Worm (Caenorhabditis elegans): ENCODE results near the gene T22C8.6.

Gene T22C8.6

DNA sequence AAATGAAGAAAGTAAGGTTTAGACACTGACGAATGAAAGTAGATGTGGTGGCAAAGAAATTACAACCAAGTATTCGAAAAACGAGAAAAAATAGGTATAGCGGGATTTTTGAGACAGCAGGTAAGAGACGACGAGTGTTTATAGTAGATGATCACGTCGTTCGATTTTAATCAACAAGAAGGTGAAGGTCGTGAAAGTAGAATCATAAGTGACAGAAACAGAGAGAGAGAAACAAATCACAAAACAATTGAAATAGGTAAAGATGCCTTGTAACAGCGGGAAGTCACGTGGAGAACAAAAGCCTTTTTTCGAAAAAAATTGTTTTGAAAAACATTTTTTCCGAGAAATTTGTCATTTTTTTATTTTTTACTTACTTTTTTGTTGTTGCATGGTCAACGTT, at the start of gene T22C8.6:
Gene T22C8.6, minus strand, starts transcription at position 194 of the 400 bp plus-strand sequence.
- TF ChIP-seq ztf-29 (GFP tag; IDR thresholded peaks at IDR 0.05) (no peak), flt-1 (GFP tag; IDR thresholded peaks at IDR 0.05) (no peak), ztf-23 (GFP tag; IDR thresholded peaks at IDR 0.05) (no peak), T22C8.4 (GFP tag; IDR thresholded peaks at IDR 0.05) (no peak), tab-1 (GFP tag; IDR thresholded peaks at IDR 0.05) (no peak), med-1 (GFP tag; optimal IDR thresholded peaks at IDR 0.05; ENCODE audit: insufficient read depth) (no peak), klf-2 (GFP tag; conservative IDR thresholded peaks at IDR 0.05) (no peak), ref-1 (GFP tag; conservative IDR thresholded peaks at IDR 0.05) (no peak), cog-1 (tag; optimal IDR thresholded peaks at IDR 0.05) (no peak)

DNA sequence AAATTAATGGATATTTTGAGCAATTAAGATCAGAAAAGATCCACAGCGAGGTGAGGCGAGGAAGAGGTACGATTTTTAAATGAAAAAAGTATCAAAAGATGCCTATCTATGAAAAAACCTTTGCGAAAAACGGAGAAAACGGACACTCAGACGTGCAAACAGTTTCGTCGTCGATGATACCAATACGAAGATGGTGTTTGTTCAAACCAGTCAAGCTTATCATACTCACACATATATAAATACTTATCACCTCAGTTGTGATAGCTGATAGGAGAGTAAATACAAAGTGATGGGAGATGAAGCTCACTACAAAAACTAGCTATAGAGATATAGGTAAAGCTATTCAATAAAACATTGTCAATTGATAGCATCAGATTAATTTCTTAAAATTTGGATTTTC, 49.7 kb upstream of the T22C8.6 start:
- no peak for TF ChIP-seq med-1 (GFP tag; optimal IDR thresholded peaks at IDR 0.05; ENCODE audit: insufficient read depth)
- no peak for TF ChIP-seq T22C8.4 (GFP tag; IDR thresholded peaks at IDR 0.05)
- TF ChIP-seq ztf-23 (GFP tag; IDR thresholded peaks at IDR 0.05): no peak
- no peak for TF ChIP-seq klf-2 (GFP tag; conservative IDR thresholded peaks at IDR 0.05)
- TF ChIP-seq ztf-29 (GFP tag; IDR thresholded peaks at IDR 0.05): no peak
- no peak for TF ChIP-seq tab-1 (GFP tag; IDR thresholded peaks at IDR 0.05)
- TF ChIP-seq ref-1 (GFP tag; conservative IDR thresholded peaks at IDR 0.05): no peak
- no peak for TF ChIP-seq flt-1 (GFP tag; IDR thresholded peaks at IDR 0.05)
- no peak for TF ChIP-seq cog-1 (tag; optimal IDR thresholded peaks at IDR 0.05)

DNA sequence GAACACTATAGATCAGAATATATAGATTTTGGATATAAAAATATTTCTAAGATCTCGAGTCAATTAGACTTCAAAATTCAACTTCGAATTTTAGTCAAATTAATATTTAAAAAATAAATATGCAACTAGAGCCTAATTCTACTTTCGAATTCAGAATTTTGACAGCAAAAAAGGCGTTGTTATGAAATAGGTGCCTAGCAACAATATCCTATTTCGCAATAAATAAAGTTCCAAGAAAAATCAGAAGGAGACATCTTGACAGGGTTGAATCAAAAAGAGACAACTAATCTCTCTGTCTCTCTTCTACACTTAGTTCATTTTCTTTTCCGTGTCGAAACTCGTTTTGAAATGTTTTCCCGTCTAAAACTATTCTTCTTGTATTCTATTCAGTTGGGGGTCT, 45.3 kb upstream of the T22C8.6 start:
- TF ChIP-seq T22C8.4 (GFP tag; IDR thresholded peaks at IDR 0.05) (no peak), ref-1 (GFP tag; conservative IDR thresholded peaks at IDR 0.05) (no peak), med-1 (GFP tag; optimal IDR thresholded peaks at IDR 0.05; ENCODE audit: insufficient read depth) (no peak), flt-1 (GFP tag; IDR thresholded peaks at IDR 0.05) (no peak), cog-1 (tag; optimal IDR thresholded peaks at IDR 0.05) (no peak)

DNA sequence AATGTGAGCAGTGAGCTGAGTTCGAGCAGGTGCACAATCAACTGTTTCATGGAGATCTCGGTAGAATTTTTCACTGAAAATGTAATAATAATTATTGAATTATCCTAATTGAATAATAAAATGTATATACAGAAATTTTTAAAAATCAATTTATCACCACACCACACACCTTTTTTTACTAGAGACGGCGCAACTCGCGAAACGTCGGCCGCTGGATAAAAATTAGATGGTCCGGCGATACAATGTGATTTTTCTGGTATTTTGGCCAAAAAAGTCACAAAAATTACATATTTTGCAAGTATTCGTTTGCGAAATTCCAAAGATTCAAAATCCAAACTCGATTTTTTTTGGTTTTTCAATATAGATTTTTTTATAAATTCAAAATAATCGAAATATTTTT, 40.8 kb upstream of the T22C8.6 start:
- TF ChIP-seq med-1 (GFP tag; optimal IDR thresholded peaks at IDR 0.05; ENCODE audit: insufficient read depth): no peak
- no peak for TF ChIP-seq ref-1 (GFP tag; conservative IDR thresholded peaks at IDR 0.05)
- no peak for TF ChIP-seq tab-1 (GFP tag; IDR thresholded peaks at IDR 0.05)
- TF ChIP-seq ztf-29 (GFP tag; IDR thresholded peaks at IDR 0.05): no peak
- TF ChIP-seq cog-1 (tag; optimal IDR thresholded peaks at IDR 0.05): no peak
- TF ChIP-seq ztf-23 (GFP tag; IDR thresholded peaks at IDR 0.05): no peak
- no peak for TF ChIP-seq flt-1 (GFP tag; IDR thresholded peaks at IDR 0.05)
- no peak for TF ChIP-seq klf-2 (GFP tag; conservative IDR thresholded peaks at IDR 0.05)
- TF ChIP-seq T22C8.4 (GFP tag; IDR thresholded peaks at IDR 0.05): no peak

DNA sequence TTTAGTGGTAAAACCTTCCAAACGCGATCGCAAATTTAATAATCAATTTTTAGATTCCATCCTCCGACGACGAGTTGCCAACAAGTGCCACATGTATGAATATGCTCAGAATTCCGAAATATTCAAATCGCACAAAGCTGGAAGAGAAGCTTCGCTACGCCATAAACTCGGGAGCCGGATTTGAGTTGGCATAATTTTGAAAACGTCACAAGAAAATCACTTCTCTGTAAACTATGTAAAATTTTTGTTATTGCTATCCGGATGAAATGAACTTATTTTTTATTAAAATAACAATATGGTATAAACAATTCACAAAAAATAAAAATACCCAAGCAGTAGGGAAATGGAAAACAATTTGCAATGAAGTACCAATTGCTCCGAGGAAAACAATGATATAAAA, 38.8 kb upstream of the T22C8.6 start:
- TF ChIP-seq med-1 (GFP tag; optimal IDR thresholded peaks at IDR 0.05; ENCODE audit: insufficient read depth): no peak
- no peak for TF ChIP-seq cog-1 (tag; optimal IDR thresholded peaks at IDR 0.05)
- no peak for TF ChIP-seq ztf-23 (GFP tag; IDR thresholded peaks at IDR 0.05)
- no peak for TF ChIP-seq flt-1 (GFP tag; IDR thresholded peaks at IDR 0.05)
- no peak for TF ChIP-seq klf-2 (GFP tag; conservative IDR thresholded peaks at IDR 0.05)
- TF ChIP-seq tab-1 (GFP tag; IDR thresholded peaks at IDR 0.05): no peak
- no peak for TF ChIP-seq ref-1 (GFP tag; conservative IDR thresholded peaks at IDR 0.05)

DNA sequence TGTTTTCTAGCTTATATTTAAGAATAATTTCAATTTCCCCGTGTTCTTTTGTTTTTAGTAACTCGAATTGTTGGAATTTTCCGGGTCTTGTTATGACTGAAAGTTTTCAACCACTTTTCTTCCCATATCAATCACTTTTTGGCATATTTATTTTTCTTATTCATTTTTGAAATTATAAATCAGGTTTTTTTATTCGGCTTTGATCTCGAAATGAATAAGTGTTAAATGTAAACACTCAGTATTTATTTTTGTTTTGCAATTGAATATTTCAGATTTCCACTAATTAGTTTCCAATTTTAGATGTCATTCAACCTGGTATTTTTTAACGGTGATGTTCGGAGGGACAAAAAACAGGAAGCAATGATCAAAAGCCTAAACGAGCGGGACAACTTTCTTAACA, 34.5 kb upstream of the T22C8.6 start, which contains the start of gene etc-1:
Gene etc-1, plus strand, starts transcription at position 301 of the 400 bp plus-strand sequence.
- TF ChIP-seq cog-1 (tag; optimal IDR thresholded peaks at IDR 0.05) (no peak), ztf-29 (GFP tag; IDR thresholded peaks at IDR 0.05) (no peak), tab-1 (GFP tag; IDR thresholded peaks at IDR 0.05) (no peak), ztf-23 (GFP tag; IDR thresholded peaks at IDR 0.05) (no peak), klf-2 (GFP tag; conservative IDR thresholded peaks at IDR 0.05) (no peak), ref-1 (GFP tag; conservative IDR thresholded peaks at IDR 0.05) (no peak), T22C8.4 (GFP tag; IDR thresholded peaks at IDR 0.05) (no peak)

DNA sequence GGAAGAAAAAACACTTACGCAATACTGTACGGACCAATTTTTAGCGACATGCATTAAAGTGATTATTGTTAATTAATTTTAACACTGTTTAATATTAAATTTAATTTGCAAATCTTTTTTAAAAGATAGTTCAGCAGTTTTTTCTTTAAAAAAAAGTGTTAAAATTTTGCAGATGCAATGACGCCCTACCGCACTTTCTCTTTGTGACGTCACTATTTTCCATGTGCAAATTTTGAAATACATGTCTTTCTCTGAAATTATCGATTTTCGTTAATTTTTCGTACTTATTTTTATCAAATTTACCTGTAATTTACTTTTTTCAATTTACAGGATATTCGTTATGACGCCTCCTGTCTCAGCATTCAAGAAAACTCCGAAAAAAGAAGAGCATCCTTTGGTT, 31.5 kb upstream of the T22C8.6 start, which contains the start of the genes piga-1 and eif-2Bepsilon:
Gene piga-1, minus strand, starts transcription at position 174 of the 400 bp plus-strand sequence.
Gene eif-2Bepsilon, plus strand, starts transcription at position 331 of the 400 bp plus-strand sequence.
- TF ChIP-seq ztf-23 (GFP tag; IDR thresholded peaks at IDR 0.05): no peak
- no peak for TF ChIP-seq ztf-29 (GFP tag; IDR thresholded peaks at IDR 0.05)
- TF ChIP-seq cog-1 (tag; optimal IDR thresholded peaks at IDR 0.05): no peak
- TF ChIP-seq med-1 (GFP tag; optimal IDR thresholded peaks at IDR 0.05; ENCODE audit: insufficient read depth): no peak
- TF ChIP-seq ref-1 (GFP tag; conservative IDR thresholded peaks at IDR 0.05): no peak
- no peak for TF ChIP-seq tab-1 (GFP tag; IDR thresholded peaks at IDR 0.05)
- no peak for TF ChIP-seq T22C8.4 (GFP tag; IDR thresholded peaks at IDR 0.05)
- no peak for TF ChIP-seq klf-2 (GFP tag; conservative IDR thresholded peaks at IDR 0.05)
- no peak for TF ChIP-seq flt-1 (GFP tag; IDR thresholded peaks at IDR 0.05)

DNA sequence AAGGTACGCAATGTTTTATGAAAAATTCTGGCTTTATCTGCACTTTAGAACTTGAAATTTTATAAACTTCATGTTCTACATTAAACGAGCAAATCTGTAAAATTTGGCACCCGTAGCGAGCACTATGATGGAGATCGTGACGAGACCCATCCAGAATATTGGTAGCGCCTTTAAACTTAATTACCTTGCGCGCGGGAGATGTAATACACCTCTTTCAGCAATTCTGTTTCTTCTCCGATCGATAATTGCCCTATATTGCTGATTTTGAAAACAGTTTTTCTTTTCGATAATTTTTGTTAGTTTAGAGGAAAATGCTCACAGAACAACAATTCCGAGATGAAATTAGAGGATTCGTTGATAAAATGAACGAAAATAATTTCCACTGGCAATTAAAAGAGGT, 28.8 kb upstream of the T22C8.6 start, which contains the start of gene atg-10:
Gene atg-10, plus strand, starts transcription at position 301 of the 400 bp plus-strand sequence.
- TF ChIP-seq T22C8.4 (GFP tag; IDR thresholded peaks at IDR 0.05): no peak
- TF ChIP-seq ztf-29 (GFP tag; IDR thresholded peaks at IDR 0.05): no peak
- TF ChIP-seq med-1 (GFP tag; optimal IDR thresholded peaks at IDR 0.05; ENCODE audit: insufficient read depth): no peak
- no peak for TF ChIP-seq ref-1 (GFP tag; conservative IDR thresholded peaks at IDR 0.05)
- no peak for TF ChIP-seq tab-1 (GFP tag; IDR thresholded peaks at IDR 0.05)
- no peak for TF ChIP-seq ztf-23 (GFP tag; IDR thresholded peaks at IDR 0.05)
- TF ChIP-seq cog-1 (tag; optimal IDR thresholded peaks at IDR 0.05): no peak
- TF ChIP-seq klf-2 (GFP tag; conservative IDR thresholded peaks at IDR 0.05): no peak
- TF ChIP-seq flt-1 (GFP tag; IDR thresholded peaks at IDR 0.05): no peak

DNA sequence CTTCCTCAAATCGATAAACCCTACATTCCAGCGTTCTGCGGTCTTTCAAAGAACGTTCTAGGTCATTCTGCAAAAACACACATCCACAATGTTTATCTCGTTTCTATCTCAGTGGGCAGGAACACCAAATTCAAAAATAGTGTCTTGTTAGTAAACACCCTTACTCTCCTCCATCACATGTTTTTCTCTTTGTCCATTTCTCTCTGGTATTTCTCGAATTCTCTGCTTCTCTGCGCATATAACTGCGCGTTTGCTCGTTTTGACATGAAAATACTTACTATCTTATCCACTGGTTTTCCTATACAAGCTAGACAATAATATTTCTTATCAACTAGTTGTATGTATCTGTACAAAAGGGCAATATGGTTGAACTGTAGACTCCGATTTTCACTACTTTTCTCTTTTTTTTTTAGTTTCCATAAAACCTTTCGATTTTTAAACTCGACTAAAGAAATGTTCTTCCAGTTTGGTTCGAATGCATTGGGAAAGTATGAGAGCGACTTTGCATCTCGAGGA, 20.6 kb upstream of the T22C8.6 start, which contains the start of gene pyr-1:
Gene pyr-1, plus strand, starts transcription at position 466 of the 516 bp plus-strand sequence.
- no peak for TF ChIP-seq ztf-29 (GFP tag; IDR thresholded peaks at IDR 0.05)
- TF ChIP-seq tab-1 (GFP tag; IDR thresholded peaks at IDR 0.05): no peak
- no peak for TF ChIP-seq klf-2 (GFP tag; conservative IDR thresholded peaks at IDR 0.05)
- TF ChIP-seq ztf-23 (GFP tag; IDR thresholded peaks at IDR 0.05): no peak
- TF ChIP-seq flt-1 (GFP tag; IDR thresholded peaks at IDR 0.05): no peak
- TF ChIP-seq med-1 (GFP tag; optimal IDR thresholded peaks at IDR 0.05; ENCODE audit: insufficient read depth): no peak
- TF ChIP-seq ref-1 (GFP tag; conservative IDR thresholded peaks at IDR 0.05): no peak
- no peak for TF ChIP-seq T22C8.4 (GFP tag; IDR thresholded peaks at IDR 0.05)
- no peak for TF ChIP-seq cog-1 (tag; optimal IDR thresholded peaks at IDR 0.05)

All from whole organism, midembryonic.